Fruit fly (Drosophila melanogaster): Measurements from ENCODE around the gene Cpr76Ba.
A peak's percentile ranks its signal among the peaks of the same experiment; 100 is the strongest.

The Cpr76Ba gene

DNA sequence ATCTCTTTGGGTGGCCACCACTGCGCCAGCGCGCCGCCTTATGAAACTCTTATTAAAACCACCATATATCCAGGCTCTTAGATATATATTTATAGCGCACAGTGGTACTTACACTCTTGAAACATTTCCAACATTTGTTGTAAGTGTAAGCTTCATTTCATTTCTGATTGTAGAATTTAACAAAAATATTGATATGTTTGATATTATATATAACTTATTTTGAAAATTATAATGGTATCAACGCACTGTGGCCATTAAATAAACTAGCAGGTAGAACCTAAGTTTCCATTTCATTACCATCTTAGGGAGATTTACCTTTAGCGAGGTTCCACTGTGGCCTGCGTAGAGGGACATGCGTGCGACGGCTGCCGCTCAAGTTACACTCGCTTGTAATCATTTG lies 6.6 kb upstream of the Cpr76Ba start:
- TF ChIP-seq Bteb2 (GFP tag; optimal IDR thresholded peaks at IDR 0.05): no peak
- no peak for TF ChIP-seq CG1603 (tag; optimal IDR thresholded peaks at IDR 0.05)
- TF ChIP-seq Fer2 (tag; optimal IDR thresholded peaks at IDR 0.05): no peak
- no peak for TF ChIP-seq dm (GFP tag; optimal IDR thresholded peaks at IDR 0.05)
- TF ChIP-seq gcm2 (GFP tag; optimal IDR thresholded peaks at IDR 0.05): no peak

DNA sequence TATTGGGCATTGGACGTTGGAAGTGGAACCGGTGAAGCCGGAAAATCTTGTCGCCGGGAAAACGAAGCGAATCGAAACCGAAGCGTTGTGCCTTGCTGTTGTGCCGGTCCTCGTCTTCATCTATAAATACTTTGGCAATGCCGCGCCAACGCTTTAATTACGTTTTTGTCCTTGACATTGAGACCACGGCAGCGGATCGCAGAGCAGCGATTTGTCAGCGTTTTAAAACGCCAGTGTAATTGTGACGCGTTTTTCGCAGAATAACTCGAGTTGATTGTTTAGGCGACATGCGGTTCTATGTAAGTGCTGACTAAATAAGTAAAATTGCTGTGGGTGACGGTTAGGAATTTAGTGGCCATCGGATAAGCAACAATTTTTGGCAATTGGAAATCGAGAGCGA lies 3.0 kb upstream of the Cpr76Ba start:
- TF ChIP-seq CG8359 (GFP tag; optimal IDR thresholded peaks at IDR 0.05; ENCODE audit: borderline replicate concordance) (peak; percentile 93), CTCF (GFP tag; optimal IDR thresholded peaks at IDR 0.05) (no peak)

DNA sequence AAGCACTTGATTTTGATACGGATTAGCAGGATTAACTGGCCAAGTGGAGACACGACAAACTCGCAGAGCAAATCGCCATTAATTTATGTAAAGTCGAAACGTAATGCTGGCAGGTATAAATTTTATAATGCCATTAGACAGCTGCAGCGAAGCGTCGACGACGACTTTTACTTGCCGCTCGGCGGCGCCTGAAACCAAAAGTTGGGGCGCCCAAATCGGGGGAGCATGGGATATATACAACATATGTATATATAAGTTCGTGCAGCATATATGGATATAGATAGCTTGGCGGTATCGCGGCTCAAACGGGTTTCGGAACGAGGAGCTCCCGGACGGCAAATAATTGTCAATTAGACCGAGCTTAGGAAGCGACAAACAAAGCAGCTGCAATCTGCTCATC lies 2.5 kb upstream of the Cpr76Ba start, which contains the start of gene Cpr76Bc:
Cpr76Bc (plus strand) TSS at position 301 of the 400 bp plus-strand sequence.
- TF ChIP-seq dmrt11E (tag; optimal IDR thresholded peaks at IDR 0.05): no peak
- 0 out of 2 replicates have a peak, but pooled peaks have one; percentile 37 for TF ChIP-seq Drgx (GFP tag; IDR thresholded peaks at IDR 0.05)
- TF ChIP-seq Ets65A (GFP tag): peak; percentile 26
- TF ChIP-seq oc (tag; optimal IDR thresholded peaks at IDR 0.05): peak; percentile 12

DNA sequence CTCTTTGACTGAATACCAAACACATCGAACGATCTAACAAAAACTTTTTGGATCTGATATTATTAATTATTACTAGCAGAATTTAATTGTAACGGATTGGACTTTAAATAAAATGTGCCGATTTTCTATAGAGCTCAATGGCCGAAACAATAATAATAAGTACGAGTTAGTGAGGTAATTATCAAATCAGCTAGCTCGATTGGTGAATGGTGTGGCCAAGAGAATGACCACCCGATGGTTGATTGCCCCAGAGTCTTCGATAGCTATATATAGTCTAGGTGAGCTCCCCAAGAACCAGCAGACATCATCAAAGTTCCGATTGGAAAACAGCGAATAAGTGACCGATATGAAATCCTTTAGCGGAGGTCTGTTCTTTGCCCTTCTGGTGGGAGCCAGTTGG lies 1.2 kb upstream of the Cpr76Ba start, which contains the start of gene Cpr76Bb:
Cpr76Bb (plus strand) TSS at position 301 of the 400 bp plus-strand sequence.
- TF ChIP-seq oc (tag; optimal IDR thresholded peaks at IDR 0.05): no peak
- TF ChIP-seq CG31441 (GFP tag; IDR thresholded peaks at IDR 0.05): no peak
- TF ChIP-seq bbx (GFP tag; IDR thresholded peaks at IDR 0.05; ENCODE audit: partially characterized antibody): no peak
- TF ChIP-seq CG7928 (GFP tag; optimal IDR thresholded peaks at IDR 0.05): no peak

DNA sequence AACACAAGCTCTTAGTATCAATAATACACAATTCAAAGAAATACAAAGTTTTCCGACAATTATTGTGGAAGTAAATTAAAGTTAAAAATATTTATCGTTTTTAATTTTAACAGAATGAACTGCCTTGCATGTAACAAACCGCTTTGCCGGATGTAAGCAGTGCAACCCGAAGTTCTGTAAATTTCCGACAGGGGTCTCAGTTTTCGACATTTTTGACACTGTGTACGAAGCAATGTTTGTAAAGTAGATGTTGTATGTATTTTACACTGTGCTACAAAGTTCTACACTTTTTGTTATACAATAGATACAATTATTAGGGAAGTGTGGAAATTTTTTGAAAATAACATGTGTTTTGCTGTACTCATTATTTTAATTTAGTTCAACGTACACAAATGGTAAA lies 1.6 kb downstream of the Cpr76Ba start:
- TF ChIP-seq Doc3 (GFP tag; IDR thresholded peaks at IDR 0.05; ENCODE audit: partially characterized antibody) (no peak), CG18011 (GFP tag; optimal IDR thresholded peaks at IDR 0.05) (peak; percentile 77), cad (GFP tag; optimal IDR thresholded peaks at IDR 0.05) (no peak), bigmax (GFP tag; optimal IDR thresholded peaks at IDR 0.05) (peak; percentile 30), CG7357 (GFP tag; IDR thresholded peaks at IDR 0.05) (peak; percentile 76), CG14441 (GFP tag; IDR thresholded peaks at IDR 0.05) (peak; percentile 92), CG5245 (GFP tag; optimal IDR thresholded peaks at IDR 0.05) (peak; percentile 87), sd (tag; optimal IDR thresholded peaks at IDR 0.05) (no peak), HLH4C (GFP tag; IDR thresholded peaks at IDR 0.05; ENCODE audit: partially characterized antibody) (peak; percentile 45; the same call in 1 of the 3 replicates), fd102C (GFP tag; optimal IDR thresholded peaks at IDR 0.05) (peak; percentile 83), Ptx1 (GFP tag; IDR thresholded peaks at IDR 0.05) (peak; percentile 95), Awh (GFP tag; IDR thresholded peaks at IDR 0.05) (peak; percentile 88), CG10979 (tag; optimal IDR thresholded peaks at IDR 0.05) (no peak), CG30020 (tag; optimal IDR thresholded peaks at IDR 0.05) (peak; percentile 4), CG7839 (tag; optimal IDR thresholded peaks at IDR 0.05) (peak; percentile 88), maf-S (GFP tag; optimal IDR thresholded peaks at IDR 0.05) (peak; percentile 92), CG3847 (GFP tag; IDR thresholded peaks at IDR 0.05) (peak; percentile 90), CG13894 (tag; optimal IDR thresholded peaks at IDR 0.05) (peak; percentile 78), eve (GFP tag; optimal IDR thresholded peaks at IDR 0.05) (no peak), Fer3 (tag; optimal IDR thresholded peaks at IDR 0.05) (peak; percentile 89), Vsx1 (GFP tag; optimal IDR thresholded peaks at IDR 0.05) (peak; percentile 84), p53 (GFP tag; optimal IDR thresholded peaks at IDR 0.05) (peak; percentile 95), Atf-2 (GFP tag; optimal IDR thresholded peaks at IDR 0.05) (peak; percentile 76), Hr78 (GFP tag; optimal IDR thresholded peaks at IDR 0.05) (no peak), klu (GFP tag; IDR thresholded peaks at IDR 0.05) (peak; percentile 82), Scr (GFP tag; IDR thresholded peaks at IDR 0.05; ENCODE audit: partially characterized antibody) (0 out of 2 replicates have a peak, but pooled peaks have one; percentile 17), Oli (tag; optimal IDR thresholded peaks at IDR 0.05) (peak; percentile 49), fd96Cb (tag; optimal IDR thresholded peaks at IDR 0.05) (peak; percentile 78), her (GFP tag; optimal IDR thresholded peaks at IDR 0.05) (peak; percentile 84), HLHmδ (GFP tag; optimal IDR thresholded peaks at IDR 0.05) (peak; percentile 74)

Measured in whole organism, embryonic.